Worm (Caenorhabditis elegans): Measurements from ENCODE around the gene F20D6.15.

DNA sequence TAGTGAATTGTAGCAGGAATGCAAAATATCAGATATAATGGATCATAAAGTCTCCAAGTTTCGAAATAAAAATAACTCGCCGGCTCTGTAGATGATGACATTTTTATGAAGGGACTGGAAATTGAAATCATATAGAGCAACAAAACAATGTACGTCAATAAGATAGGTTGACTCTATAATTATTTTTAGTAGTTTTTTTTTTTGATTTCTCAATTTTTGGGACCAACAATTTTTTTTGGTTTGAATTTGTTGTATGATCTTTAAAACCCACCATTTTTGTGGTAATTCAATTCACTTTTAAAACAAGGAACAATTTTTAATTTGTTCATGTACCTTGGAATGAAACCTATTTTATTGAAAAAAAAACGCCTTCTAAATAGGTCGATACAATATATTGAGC, 1.7 kb upstream of the F20D6.15 start, which contains the start of gene F20D6.12:
- TF ChIP-seq zag-1 (tag; optimal IDR thresholded peaks at IDR 0.05) (no peak), elt-3 (tag; optimal IDR thresholded peaks at IDR 0.05) (no peak), lsy-2 (tag; optimal IDR thresholded peaks at IDR 0.05) (no peak), skn-1 (tag; optimal IDR thresholded peaks at IDR 0.05) (no peak), unc-39 (tag; optimal IDR thresholded peaks at IDR 0.05) (no peak)

Measured in whole organism, L2 larva.